Worm (Caenorhabditis elegans) whole organism, L3 larva: ENCODE results near the gene vps-52.

Experiments used
- ZK546.5 ChIP-seq: sonication (generic microtip); optimal IDR thresholded peaks from 2 replicates; lab custom pipeline; 2017; ENCODE audit warnings: missing biosample characterization, missing genetic modification characterization
- aly-2 ChIP-seq: fragments of 150-350 bp; optimal IDR thresholded peaks from 2 replicates; lab custom pipeline; 2014; ENCODE audit warnings: missing biosample characterization, missing genetic modification characterization
- ama-1 ChIP-seq: fragments of 150-350 bp; optimal IDR thresholded peaks from 2 replicates; lab custom pipeline; 2018
- ceh-28 ChIP-seq: fragments of 150-350 bp; optimal IDR thresholded peaks from 2 replicates; lab custom pipeline; 2014; ENCODE audit warnings: missing biosample characterization, missing genetic modification reagents, missing genetic modification characterization
- ceh-82 ChIP-seq: fragments of 150-350 bp; optimal IDR thresholded peaks from 2 replicates; lab custom pipeline; 2014; ENCODE audit warnings: missing biosample characterization, missing genetic modification characterization
- daf-12 ChIP-seq: fragments of 150-350 bp; optimal IDR thresholded peaks from 2 replicates; lab custom pipeline; 2014; ENCODE audit warnings: missing biosample characterization, missing genetic modification reagents, missing genetic modification characterization
- egl-27 ChIP-seq: sonication (generic microtip); optimal IDR thresholded peaks from 4 replicates; lab custom pipeline; 2017; ENCODE audit warnings: missing biosample characterization, missing genetic modification reagents, missing genetic modification characterization
- egl-5 ChIP-seq: fragments of 150-350 bp; optimal IDR thresholded peaks from 2 replicates; lab custom pipeline; 2017; ENCODE audit warnings: missing biosample characterization, missing genetic modification reagents, missing genetic modification characterization, inconsistent platforms
- elt-1 ChIP-seq: fragments of 150-350 bp; optimal IDR thresholded peaks from 2 replicates; lab custom pipeline; 2014; ENCODE audit warnings: missing biosample characterization, missing genetic modification characterization
- elt-2 ChIP-seq: sonication (generic microtip); optimal IDR thresholded peaks from 2 replicates; lab custom pipeline; 2016; ENCODE audit warnings: missing genetic modification reagents, mild to moderate bottlenecking, missing genetic modification characterization, missing compliant biosample characterization
- fkh-10 ChIP-seq: sonication (generic microtip); optimal IDR thresholded peaks from 2 replicates; lab custom pipeline; 2017; ENCODE audit warnings: missing biosample characterization, missing genetic modification reagents, missing genetic modification characterization
- fos-1 ChIP-seq: fragments of 150-350 bp; optimal IDR thresholded peaks from 2 replicates; lab custom pipeline; 2014; ENCODE audit warnings: missing biosample characterization, missing genetic modification characterization
- jun-1 ChIP-seq: fragments of 150-350 bp; optimal IDR thresholded peaks from 2 replicates; lab custom pipeline; 2014; ENCODE audit warnings: missing biosample characterization, missing genetic modification reagents, missing genetic modification characterization
- lin-15B ChIP-seq: fragments of 150-350 bp; optimal IDR thresholded peaks from 2 replicates; lab custom pipeline; 2014; ENCODE audit warnings: missing biosample characterization, missing genetic modification characterization
- lin-39 ChIP-seq: fragments of 150-350 bp; optimal IDR thresholded peaks from 2 replicates; lab custom pipeline; 2018; ENCODE audit warnings: missing biosample characterization, missing genetic modification reagents, missing genetic modification characterization
- lsy-12 ChIP-seq: sonication (generic microtip); optimal IDR thresholded peaks from 2 replicates; lab custom pipeline; 2016; ENCODE audit warnings: mild to moderate bottlenecking, missing genetic modification characterization, missing compliant biosample characterization
- mdl-1 ChIP-seq: fragments of 150-350 bp; optimal IDR thresholded peaks from 2 replicates; lab custom pipeline; 2014; ENCODE audit warnings: missing biosample characterization, missing genetic modification characterization
- mml-1 ChIP-seq: fragments of 150-350 bp; sonication (generic microtip); optimal IDR thresholded peaks from 3 replicates; lab custom pipeline; 2014; ENCODE audit warnings: missing biosample characterization, missing genetic modification characterization
- nhr-11 ChIP-seq: fragments of 150-350 bp; optimal IDR thresholded peaks from 2 replicates; lab custom pipeline; 2014; ENCODE audit warnings: missing biosample characterization, missing genetic modification characterization
- nhr-12 ChIP-seq: fragments of 150-350 bp; optimal IDR thresholded peaks from 2 replicates; lab custom pipeline; 2014; ENCODE audit warnings: missing biosample characterization, missing genetic modification characterization
- nhr-23 ChIP-seq: fragments of 150-350 bp; optimal IDR thresholded peaks from 2 replicates; lab custom pipeline; 2014; ENCODE audit warnings: missing biosample characterization, missing genetic modification reagents, missing genetic modification characterization
- nhr-25 ChIP-seq: sonication (generic microtip); optimal IDR thresholded peaks from 2 replicates; lab custom pipeline; 2017; ENCODE audit warnings: missing biosample characterization, missing genetic modification characterization
- nhr-28 ChIP-seq: fragments of 150-350 bp; optimal IDR thresholded peaks from 2 replicates; lab custom pipeline; 2014; ENCODE audit warnings: missing biosample characterization, missing genetic modification characterization
- nhr-43 ChIP-seq: sonication (generic microtip); optimal IDR thresholded peaks from 2 replicates; lab custom pipeline; 2016; ENCODE audit warnings: mild to moderate bottlenecking, missing genetic modification characterization, missing compliant biosample characterization; ENCODE audit not compliant: poor library complexity, severe bottlenecking
- nhr-67 ChIP-seq: fragments of 150-350 bp; optimal IDR thresholded peaks from 2 replicates; lab custom pipeline; 2014; ENCODE audit warnings: missing biosample characterization, missing genetic modification characterization
- nhr-76 ChIP-seq: fragments of 150-350 bp; sonication (generic microtip); optimal IDR thresholded peaks from 5 replicates; lab custom pipeline; 2014; ENCODE audit warnings: missing biosample characterization, missing genetic modification characterization
- sea-2 ChIP-seq: fragments of 150-350 bp; sonication (generic microtip); optimal IDR thresholded peaks from 4 replicates; lab custom pipeline; 2014; ENCODE audit warnings: missing biosample characterization, missing genetic modification reagents, missing genetic modification characterization
- skn-1 ChIP-seq: fragments of 150-350 bp; optimal IDR thresholded peaks from 2 replicates; lab custom pipeline; 2014; ENCODE audit warnings: missing biosample characterization, missing genetic modification characterization
- tbx-2 ChIP-seq: sonication (generic microtip); optimal IDR thresholded peaks from 2 replicates; lab custom pipeline; 2016; ENCODE audit warnings: mild to moderate bottlenecking, missing genetic modification characterization, missing compliant biosample characterization
- unc-39 ChIP-seq: sonication (generic microtip); optimal IDR thresholded peaks from 4 replicates; lab custom pipeline; 2017; ENCODE audit warnings: missing biosample characterization, missing genetic modification characterization
- unc-62 ChIP-seq: fragments of 150-350 bp; sonication (generic microtip); optimal IDR thresholded peaks from 4 replicates; lab custom pipeline; 2014; ENCODE audit warnings: missing biosample characterization, missing genetic modification reagents, missing genetic modification characterization
- zag-1 ChIP-seq: fragments of 150-350 bp; optimal IDR thresholded peaks from 2 replicates; lab custom pipeline; 2014; ENCODE audit warnings: missing biosample characterization, missing genetic modification characterization
- ztf-11 ChIP-seq: fragments of 150-350 bp; optimal IDR thresholded peaks from 2 replicates; lab custom pipeline; 2014; ENCODE audit warnings: missing biosample characterization, missing genetic modification characterization

vps-52 gene

DNA sequence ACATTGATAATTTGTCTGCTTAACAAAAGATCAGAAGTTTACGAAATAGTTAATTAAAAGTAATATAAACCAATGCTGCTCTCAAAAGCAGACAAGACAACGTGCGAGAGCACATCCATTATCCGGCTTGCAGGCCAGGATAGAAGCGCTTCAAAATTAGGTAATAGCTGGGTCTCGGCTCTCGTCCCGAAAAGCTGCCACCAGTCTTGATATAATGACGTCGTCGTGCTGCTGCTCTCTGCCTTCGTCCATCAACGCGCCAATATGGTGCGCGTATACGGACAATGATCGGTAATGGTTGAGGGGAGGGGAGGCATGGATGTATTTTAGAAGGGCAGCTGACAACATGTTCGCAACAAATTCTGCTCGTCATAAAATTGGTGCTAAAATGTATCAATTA lies 30.7 kb upstream of the vps-52 start:
- TF ChIP-seq lin-15B (tag; lab: Kevin White, UChicago) (no peak), nhr-28 (tag; lab: Kevin White, UChicago) (no peak), unc-62 (no peak), ztf-11 (no peak), mdl-1 (no peak)

DNA sequence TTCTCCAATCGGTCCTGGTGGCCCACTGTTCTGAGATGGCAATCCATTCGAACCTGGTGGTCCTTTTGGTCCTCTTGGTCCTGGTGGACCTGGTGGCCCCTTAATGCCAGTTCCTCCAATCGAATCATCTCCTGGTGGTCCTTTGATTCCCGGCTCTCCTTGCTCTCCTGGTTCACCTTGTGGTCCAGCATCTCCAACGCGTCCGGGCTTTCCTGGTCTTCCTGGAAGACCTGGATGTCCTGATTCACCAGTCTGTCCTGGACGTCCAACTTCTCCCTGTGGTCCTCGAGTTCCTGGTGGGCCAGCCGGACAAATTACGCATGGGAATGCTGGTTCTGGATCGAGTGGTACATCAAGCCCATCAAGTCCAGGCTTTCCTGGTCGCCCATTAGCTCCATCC lies 28.3 kb upstream of the vps-52 start:
- TF ChIP-seq nhr-23 (tag; lab: Kevin White, UChicago) = no peak
- no peak for TF ChIP-seq aly-2 (tag; lab: Kevin White, UChicago)
- no peak for TF ChIP-seq sea-2 (GFP tag; lab: Kevin White, UChicago)
- TF ChIP-seq fkh-10 (GFP tag; lab: Kevin White, UChicago) = no peak
- TF ChIP-seq egl-27 (tag; lab: Kevin White, UChicago) = no peak
- no peak for TF ChIP-seq elt-1
- TF ChIP-seq nhr-25 = no peak
- no peak for TF ChIP-seq jun-1 (tag; lab: Kevin White, UChicago)
- TF ChIP-seq nhr-28 (tag; lab: Kevin White, UChicago) = no peak
- no peak for TF ChIP-seq mml-1 (tag; lab: Kevin White, UChicago)
- TF ChIP-seq nhr-12 (tag; lab: Kevin White, UChicago) = no peak

DNA sequence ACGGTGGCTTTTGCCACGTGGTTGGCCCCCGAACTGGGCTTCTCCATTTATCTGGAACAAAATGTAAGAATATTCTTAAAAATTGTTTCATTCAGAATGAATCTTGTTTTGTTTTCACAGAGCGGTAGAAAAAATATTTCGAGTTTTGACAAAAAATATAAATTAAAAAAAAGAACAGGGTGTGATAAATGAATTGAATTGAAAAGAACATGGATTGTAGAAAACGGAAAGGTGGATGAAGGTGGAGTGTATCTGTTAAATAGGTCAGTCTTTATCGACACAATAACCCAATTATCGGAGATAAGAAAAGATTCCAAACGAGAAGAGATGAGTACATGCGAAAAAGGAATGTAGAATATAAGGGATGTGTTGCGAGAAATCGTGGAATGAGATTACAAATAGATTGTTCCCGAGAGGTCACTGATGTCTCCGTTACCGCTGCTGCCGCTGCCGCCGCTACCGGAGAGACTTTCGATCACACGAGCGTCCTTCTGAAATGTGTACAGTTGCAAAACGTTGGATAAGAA lies 27.3 kb upstream of the vps-52 start, which contains the start of gene dpy-7:
dpy-7 (minus strand) TSS at position 51 of the 527 bp plus-strand sequence.
- TF ChIP-seq nhr-43 (tag; lab: Kevin White, UChicago) (peak; percentile 26), nhr-23 (tag; lab: Kevin White, UChicago) (peak; percentile 98), egl-5 (no peak)

DNA sequence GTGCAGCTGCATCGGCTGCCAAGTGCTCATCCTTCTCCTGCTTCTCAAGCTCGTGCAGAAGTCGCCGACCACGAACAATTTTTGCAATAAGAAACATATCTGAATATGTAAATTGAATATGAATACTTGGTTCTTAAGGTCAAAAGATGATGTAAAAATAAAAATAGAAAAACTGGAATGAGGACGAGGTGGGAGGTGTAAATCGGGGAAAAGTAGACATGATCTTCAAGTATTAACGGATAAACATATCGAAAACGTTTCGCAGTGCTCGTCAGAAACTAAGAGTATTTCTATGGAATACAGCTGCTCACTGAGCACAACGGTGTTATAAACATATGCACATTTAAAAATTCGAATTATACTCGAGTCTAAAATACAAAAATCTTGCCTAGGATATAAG lies 25.1 kb upstream of the vps-52 start, which contains the start of gene glb-16:
glb-16 (minus strand) TSS at position 101 of the 400 bp plus-strand sequence.
- TF ChIP-seq daf-12 (tag; lab: Kevin White, UChicago) = no peak
- no peak for TF ChIP-seq ceh-28 (tag; lab: Kevin White, UChicago)
- TF ChIP-seq ama-1 = no peak
- no peak for TF ChIP-seq skn-1 (tag; lab: Kevin White, UChicago)
- TF ChIP-seq elt-1 = no peak
- TF ChIP-seq ZK546.5 (tag; lab: Kevin White, UChicago) = no peak
- no peak for TF ChIP-seq lin-39 (tag; lab: Kevin White, UChicago)
- no peak for TF ChIP-seq zag-1
- TF ChIP-seq tbx-2 (tag; lab: Kevin White, UChicago) = no peak
- TF ChIP-seq ceh-82 (tag; lab: Kevin White, UChicago) = no peak
- no peak for TF ChIP-seq fkh-10 (GFP tag; lab: Kevin White, UChicago)
- TF ChIP-seq nhr-76 (tag; lab: Kevin White, UChicago) = no peak
- TF ChIP-seq egl-5 = no peak
- TF ChIP-seq nhr-11 (tag; lab: Kevin White, UChicago) = no peak
- TF ChIP-seq lsy-12 (tag; lab: Kevin White, UChicago) = no peak
- TF ChIP-seq nhr-67 (tag; lab: Kevin White, UChicago) = no peak
- TF ChIP-seq nhr-12 (tag; lab: Kevin White, UChicago) = no peak
- TF ChIP-seq aly-2 (tag; lab: Kevin White, UChicago) = no peak
- no peak for TF ChIP-seq elt-2 (tag; lab: Kevin White, UChicago)
- TF ChIP-seq unc-39 (tag; lab: Kevin White, UChicago) = no peak
- TF ChIP-seq, all 47 proteins: peak for 0

DNA sequence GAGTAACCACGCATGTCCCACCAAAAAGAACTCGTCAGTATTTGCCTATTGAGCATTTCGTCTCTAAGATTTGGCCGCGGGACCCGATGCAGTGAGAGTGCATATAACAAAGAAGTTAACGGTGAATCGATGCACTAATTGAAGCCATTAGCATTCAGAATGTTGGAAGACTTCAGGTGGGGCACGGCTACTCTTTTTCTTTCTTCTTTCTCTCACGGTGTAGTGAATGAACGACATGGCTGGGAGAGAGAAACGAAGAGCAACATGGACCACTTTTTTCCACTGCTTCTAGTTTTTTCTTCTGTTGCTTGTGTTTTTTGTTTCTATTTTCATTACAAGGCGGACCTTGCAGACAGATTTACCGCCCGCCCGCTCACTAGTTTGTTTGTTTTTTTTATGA lies 24.0 kb upstream of the vps-52 start:
- no peak for TF ChIP-seq lin-15B (tag; lab: Kevin White, UChicago)
- no peak for TF ChIP-seq egl-5
- no peak for TF ChIP-seq elt-2 (tag; lab: Kevin White, UChicago)
- TF ChIP-seq nhr-67 (tag; lab: Kevin White, UChicago) = no peak
- TF ChIP-seq ztf-11 = no peak
- no peak for TF ChIP-seq lin-39 (tag; lab: Kevin White, UChicago)
- no peak for TF ChIP-seq ama-1
- TF ChIP-seq lsy-12 (tag; lab: Kevin White, UChicago) = no peak
- no peak for TF ChIP-seq nhr-25
- TF ChIP-seq fos-1 = no peak
- TF ChIP-seq mdl-1 = no peak
